Worm (Caenorhabditis elegans) whole organism, L1 larva: ENCODE results near the gene hgrs-1.

Experiments
- alr-1 ChIP-seq: fragments of 200-800 bp; sonication (Bioruptor generic); optimal IDR thresholded peaks from 2 replicates; lab custom pipeline; 2018; ENCODE audit warnings: borderline replicate concordance, mild to moderate bottlenecking, missing genetic modification characterization, missing compliant biosample characterization
- aly-2 ChIP-seq: fragments of 150-350 bp; optimal IDR thresholded peaks from 2 replicates; lab custom pipeline; 2014; ENCODE audit warnings: missing biosample characterization, missing genetic modification characterization
- ama-1 ChIP-seq: fragments of 150-350 bp; optimal IDR thresholded peaks from 2 replicates; lab custom pipeline; 2014
- blmp-1 ChIP-seq: fragments of 150-350 bp; optimal IDR thresholded peaks from 2 replicates; lab custom pipeline; 2014; ENCODE audit warnings: missing biosample characterization, missing genetic modification characterization
- elt-2 ChIP-seq: sonication (generic microtip); optimal IDR thresholded peaks from 2 replicates; lab custom pipeline; 2016; ENCODE audit warnings: missing genetic modification characterization, mild to moderate bottlenecking, inconsistent platforms, missing compliant biosample characterization, missing genetic modification reagents
- lin-13 ChIP-seq: fragments of 150-350 bp; optimal IDR thresholded peaks from 2 replicates; lab custom pipeline; 2014; ENCODE audit warnings: missing biosample characterization, missing genetic modification reagents, missing genetic modification characterization
- mdl-1 ChIP-seq, 2 experiments: fragments of 150-350 bp; optimal IDR thresholded peaks; 2 replicates each; lab custom pipeline; 2014 to 2017; ENCODE audit warnings: missing biosample characterization in 2 of 2, missing genetic modification characterization in 2 of 2, inconsistent platforms in 1 of 2
- nhr-28 ChIP-seq: fragments of 150-350 bp; optimal IDR thresholded peaks from 2 replicates; lab custom pipeline; 2014; ENCODE audit warnings: missing biosample characterization, missing genetic modification characterization
- nhr-84 ChIP-seq: sonication (generic microtip); optimal IDR thresholded peaks from 2 replicates; lab custom pipeline; 2017; ENCODE audit warnings: missing biosample characterization, missing genetic modification characterization
- unc-98 ChIP-seq: fragments of 200-800 bp; sonication (Bioruptor generic); IDR thresholded peaks from 2 replicates; pipeline ENCODE4 v1.3.6; 2022; ENCODE audit warnings: missing genetic modification characterization, missing compliant biosample characterization
- zag-1 ChIP-seq: fragments of 150-350 bp; optimal IDR thresholded peaks from 2 replicates; lab custom pipeline; 2014; ENCODE audit warnings: missing biosample characterization, missing genetic modification characterization
- ztf-4 ChIP-seq: fragments of 150-350 bp; optimal IDR thresholded peaks from 2 replicates; lab custom pipeline; 2014; ENCODE audit warnings: missing biosample characterization, missing genetic modification characterization

- TF ChIP-seq mdl-1 (tag; optimal IDR thresholded peaks at IDR 0.05; lab: Kevin White, UChicago) (peak in 1 of 2 experiments; percentile 31), aly-2 (tag; lab: Kevin White, UChicago) (no peak), unc-98 (GFP tag; lab: Robert Waterston, UW) (no peak), nhr-28 (tag; lab: Kevin White, UChicago) (no peak), lin-13 (GFP tag; lab: Kevin White, UChicago) (no peak), elt-2 (tag; lab: Kevin White, UChicago) (no peak), zag-1 (tag; lab: Kevin White, UChicago) (no peak), blmp-1 (peak; percentile 57), alr-1 (tag; lab: Kevin White, UChicago) (no peak), ztf-4 (tag; lab: Kevin White, UChicago) (no peak), ama-1 (lab: Kevin White, UChicago) (no peak), nhr-84 (tag; lab: Kevin White, UChicago) (no peak)
These were observed 28.2 kb upstream of the hgrs-1 start for ce11 chrIV:8234088-8234496.
